Worm (Caenorhabditis elegans) whole organism, young adult: ENCODE measurements around the gene Y44A6D.7.

Source experiments
- F33H1.4 ChIP-seq: fragments of 200-800 bp; sonication (Bioruptor generic); IDR thresholded peaks from 2 replicates; pipeline ENCODE4 v1.3.6; 2022; ENCODE audit warnings: missing genetic modification reagents, missing genetic modification characterization, missing compliant biosample characterization
- ceh-100 ChIP-seq: fragments of 200-800 bp; sonication (Bioruptor generic); IDR thresholded peaks from 2 replicates; pipeline ENCODE4 v1.3.6; 2022; ENCODE audit warnings: missing genetic modification reagents, missing genetic modification characterization, missing compliant biosample characterization
- ceh-58 ChIP-seq: fragments of 200-800 bp; sonication (Bioruptor generic); IDR thresholded peaks from 2 replicates; pipeline ENCODE4 v1.3.6; 2022; ENCODE audit warnings: missing genetic modification characterization, missing compliant biosample characterization
- him-1 ChIP-seq: sonication (generic microtip); optimal IDR thresholded peaks from 2 replicates; lab custom pipeline; 2016; ENCODE audit warnings: missing genotype, missing genetic modification reagents, missing genetic modification characterization, missing compliant biosample characterization
- hsf-1 ChIP-seq: fragments of 200-800 bp; sonication (Bioruptor generic); IDR thresholded peaks from 2 replicates; pipeline ENCODE4 v1.3.6; 2022; ENCODE audit warnings: missing genetic modification reagents, missing genetic modification characterization, missing compliant biosample characterization
- madf-6 ChIP-seq: fragments of 200-800 bp; sonication (Bioruptor generic); IDR thresholded peaks from 2 replicates; pipeline ENCODE4 v1.3.6; 2022; ENCODE audit warnings: missing genetic modification reagents, missing genetic modification characterization, missing compliant biosample characterization
- nfyb-1 ChIP-seq: fragments of 200-800 bp; sonication (Bioruptor generic); IDR thresholded peaks from 2 replicates; pipeline ENCODE4 v1.3.6; 2022; ENCODE audit warnings: missing genetic modification reagents, missing genetic modification characterization, missing compliant biosample characterization
- repo-1 ChIP-seq: sonication (generic microtip); optimal IDR thresholded peaks from 2 replicates; lab custom pipeline; 2017; ENCODE audit warnings: mild to moderate bottlenecking, missing genetic modification characterization, missing compliant biosample characterization

- TF ChIP-seq ceh-58 (no peak), F33H1.4 (no peak), repo-1 (tag; lab: Kevin White, UChicago) (no peak), ceh-100 (GFP tag; lab: Robert Waterston, UW) (no peak), nfyb-1 (GFP tag; lab: Robert Waterston, UW) (no peak), hsf-1 (GFP tag; lab: Robert Waterston, UW) (no peak), madf-6 (GFP tag; lab: Robert Waterston, UW) (no peak), him-1 (tag; lab: Kevin White, UChicago) (no peak)
These were observed 44.5 kb upstream of the Y44A6D.7 start, which contains the start of gene elp-1 for ce11 chrV:20770061-20770460.
